Worm (Caenorhabditis elegans) whole organism, young adult: ENCODE results near the gene tpa-1.

Source experiments
- B0019.2 ChIP-seq: fragments of 200-800 bp; sonication (Bioruptor generic); conservative IDR thresholded peaks from 2 replicates; pipeline ENCODE4 v1.3.6; 2022; ENCODE audit warnings: missing genetic modification reagents, missing genetic modification characterization, missing compliant biosample characterization
- B0336.3 ChIP-seq: fragments of 200-800 bp; sonication (Bioruptor generic); IDR thresholded peaks from 2 replicates; pipeline ENCODE4 v1.3.6; 2022; ENCODE audit warnings: missing genetic modification characterization, missing compliant biosample characterization
- C06A6.2 ChIP-seq: fragments of 200-800 bp; sonication (Bioruptor generic); conservative IDR thresholded peaks from 2 replicates; pipeline ENCODE4 v1.3.6; 2022; ENCODE audit warnings: missing genetic modification characterization, missing compliant biosample characterization
- F10E7.11 ChIP-seq: sonication (generic microtip); optimal IDR thresholded peaks from 2 replicates; lab custom pipeline; 2017; ENCODE audit warnings: mild to moderate bottlenecking, missing genetic modification characterization, moderate library complexity, missing compliant biosample characterization
- F23B12.7 ChIP-seq: sonication (generic microtip); optimal IDR thresholded peaks from 2 replicates; lab custom pipeline; 2017; ENCODE audit warnings: missing genetic modification characterization, mild to moderate bottlenecking, missing compliant biosample characterization, antibody characterized with exemption, moderate library complexity; ENCODE audit not compliant: insufficient read depth
- F33H1.4 ChIP-seq: fragments of 200-800 bp; sonication (Bioruptor generic); IDR thresholded peaks from 2 replicates; pipeline ENCODE4 v1.3.6; 2022; ENCODE audit warnings: missing genetic modification reagents, missing genetic modification characterization, missing compliant biosample characterization
- F37B4.10 ChIP-seq: fragments of 200-800 bp; sonication (Bioruptor generic); IDR thresholded peaks from 2 replicates; pipeline ENCODE4 v1.3.6; 2022; ENCODE audit warnings: missing genetic modification characterization, missing compliant biosample characterization
- K12H6.12 ChIP-seq: fragments of 200-800 bp; sonication (Bioruptor generic); optimal IDR thresholded peaks from 2 replicates; lab custom pipeline; 2018; ENCODE audit warnings: mild to moderate bottlenecking, missing genetic modification characterization, missing compliant biosample characterization
- Y53F4B.3 ChIP-seq: fragments of 200-800 bp; sonication (Bioruptor generic); IDR thresholded peaks from 2 replicates; pipeline ENCODE4 v1.3.6; 2022; ENCODE audit warnings: missing genetic modification reagents, missing genetic modification characterization, missing compliant biosample characterization
- Y53G8AR.9 ChIP-seq: fragments of 200-800 bp; sonication (Bioruptor generic); conservative IDR thresholded peaks from 2 replicates; pipeline ENCODE4 v1.3.6; 2022; ENCODE audit warnings: missing genetic modification reagents, missing genetic modification characterization, missing compliant biosample characterization
- Y56A3A.18 ChIP-seq: fragments of 200-800 bp; sonication (Bioruptor generic); IDR thresholded peaks from 2 replicates; pipeline ENCODE4 v1.3.6; 2022; ENCODE audit warnings: missing genetic modification reagents, missing genetic modification characterization, missing compliant biosample characterization
- Y95B8A.8 ChIP-seq: fragments of 200-800 bp; sonication (Bioruptor generic); IDR thresholded peaks from 2 replicates; pipeline ENCODE4 v1.3.6; 2022; ENCODE audit warnings: missing genetic modification reagents, missing genetic modification characterization, missing compliant biosample characterization
- ZK185.1 ChIP-seq: sonication (generic microtip); optimal IDR thresholded peaks from 2 replicates; lab custom pipeline; 2016; ENCODE audit warnings: mild to moderate bottlenecking, missing genetic modification characterization, missing compliant biosample characterization; ENCODE audit not compliant: poor library complexity, severe bottlenecking
- aptf-3 ChIP-seq: fragments of 200-800 bp; sonication (Bioruptor generic); IDR thresholded peaks from 2 replicates; pipeline ENCODE4 v1.3.6; 2022; ENCODE audit warnings: missing genetic modification characterization, missing compliant biosample characterization
- atf-7 ChIP-seq: sonication (generic microtip); optimal IDR thresholded peaks from 2 replicates; lab custom pipeline; 2017; ENCODE audit warnings: mild to moderate bottlenecking, missing genetic modification characterization, missing compliant biosample characterization
- bed-1 ChIP-seq: fragments of 200-800 bp; sonication (Bioruptor generic); IDR thresholded peaks from 2 replicates; pipeline ENCODE4 v1.3.6; 2022; ENCODE audit warnings: missing genetic modification reagents, missing genetic modification characterization, missing compliant biosample characterization
- ccch-3 ChIP-seq: fragments of 200-800 bp; sonication (Bioruptor generic); optimal IDR thresholded peaks from 2 replicates; lab custom pipeline; 2018; ENCODE audit warnings: mild to moderate bottlenecking, missing genetic modification characterization, missing compliant biosample characterization
- cebp-1 ChIP-seq, 2 experiments: fragments of 200-800 bp in 1 of 2; sonication (Bioruptor generic) in 1 of 2; sonication (generic microtip) in 1 of 2; IDR thresholded peaks in 1 of 2; optimal IDR thresholded peaks in 1 of 2; 2 replicates each; pipeline versions ENCODE4 v1.3.6 to Lab custom; 2017 to 2022; ENCODE audit warnings: missing compliant biosample characterization in 2 of 2, missing genetic modification characterization in 2 of 2, mild to moderate bottlenecking in 1 of 2, missing genetic modification reagents in 1 of 2, moderate library complexity in 1 of 2
- ceh-100 ChIP-seq: fragments of 200-800 bp; sonication (Bioruptor generic); IDR thresholded peaks from 2 replicates; pipeline ENCODE4 v1.3.6; 2022; ENCODE audit warnings: missing genetic modification reagents, missing genetic modification characterization, missing compliant biosample characterization
- ceh-40 ChIP-seq: fragments of 200-800 bp; sonication (Bioruptor generic); IDR thresholded peaks from 2 replicates; pipeline ENCODE4 v1.3.6; 2022; ENCODE audit warnings: missing genetic modification characterization, missing compliant biosample characterization
- ceh-79 ChIP-seq: sonication (generic microtip); optimal IDR thresholded peaks from 2 replicates; lab custom pipeline; 2017; ENCODE audit warnings: mild to moderate bottlenecking, missing genetic modification characterization, missing compliant biosample characterization
- dox-1 ChIP-seq: fragments of 200-800 bp; sonication (Bioruptor generic); IDR thresholded peaks from 2 replicates; pipeline ENCODE4 v1.3.6; 2022; ENCODE audit warnings: missing genetic modification reagents, missing genetic modification characterization, missing compliant biosample characterization
- dpl-1 ChIP-seq: fragments of 150-350 bp; optimal IDR thresholded peaks from 2 replicates; lab custom pipeline; 2014; ENCODE audit warnings: missing biosample characterization, missing genetic modification reagents, missing genetic modification characterization
- egl-18 ChIP-seq: fragments of 200-800 bp; sonication (Bioruptor generic); IDR thresholded peaks from 2 replicates; pipeline ENCODE4 v1.3.6; 2022; ENCODE audit warnings: missing genetic modification reagents, missing genetic modification characterization, missing compliant biosample characterization
- egrh-3 ChIP-seq: fragments of 200-800 bp; sonication (Bioruptor generic); IDR thresholded peaks from 2 replicates; pipeline ENCODE4 v1.3.6; 2022; ENCODE audit warnings: missing genetic modification reagents, missing genetic modification characterization, missing compliant biosample characterization
- hlh-26 ChIP-seq: fragments of 200-800 bp; sonication (Bioruptor generic); conservative IDR thresholded peaks from 2 replicates; pipeline ENCODE4 v1.3.6; 2022; ENCODE audit warnings: missing genetic modification reagents, missing genetic modification characterization, missing compliant biosample characterization
- lag-1 ChIP-seq: fragments of 200-800 bp; sonication (Bioruptor generic); IDR thresholded peaks from 2 replicates; pipeline ENCODE4 v1.3.6; 2022; ENCODE audit warnings: missing genetic modification reagents, missing genetic modification characterization, missing compliant biosample characterization
- lin-35 ChIP-seq, 3 experiments: fragments of 150-350 bp in 2 of 3; sonication (generic microtip) in 1 of 3; optimal IDR thresholded peaks; 2 replicates each; lab custom pipeline; 2014 to 2018; ENCODE audit warnings: missing biosample characterization in 3 of 3, missing genetic modification characterization in 3 of 3, missing genetic modification reagents in 3 of 3
- lin-54 ChIP-seq: fragments of 200-800 bp; sonication (Bioruptor generic); optimal IDR thresholded peaks from 2 replicates; lab custom pipeline; 2018; ENCODE audit warnings: mild to moderate bottlenecking, missing genetic modification characterization, missing compliant biosample characterization
- lsl-1 ChIP-seq: fragments of 200-800 bp; sonication (Bioruptor generic); optimal IDR thresholded peaks from 2 replicates; lab custom pipeline; 2018; ENCODE audit warnings: mild to moderate bottlenecking, missing genetic modification characterization, moderate library complexity, missing compliant biosample characterization
- lsy-27 ChIP-seq: sonication (generic microtip); optimal IDR thresholded peaks from 2 replicates; lab custom pipeline; 2017; ENCODE audit warnings: missing genetic modification characterization, mild to moderate bottlenecking, missing compliant biosample characterization, antibody characterized with exemption, missing genotype, borderline replicate concordance; ENCODE audit not compliant: insufficient read depth
- madf-10 ChIP-seq: sonication (generic microtip); optimal IDR thresholded peaks from 2 replicates; lab custom pipeline; 2016; ENCODE audit warnings: mild to moderate bottlenecking, missing genetic modification characterization, missing compliant biosample characterization
- madf-6 ChIP-seq: fragments of 200-800 bp; sonication (Bioruptor generic); IDR thresholded peaks from 2 replicates; pipeline ENCODE4 v1.3.6; 2022; ENCODE audit warnings: missing genetic modification reagents, missing genetic modification characterization, missing compliant biosample characterization
- mes-4 ChIP-seq: sonication (generic microtip); optimal IDR thresholded peaks from 2 replicates; lab custom pipeline; 2016; ENCODE audit warnings: missing genotype, missing genetic modification characterization, missing compliant biosample characterization
- mxl-1 ChIP-seq: sonication (generic microtip); optimal IDR thresholded peaks from 2 replicates; lab custom pipeline; 2016; ENCODE audit warnings: missing genetic modification characterization, missing compliant biosample characterization
- pbrm-1 ChIP-seq: fragments of 200-800 bp; sonication (Bioruptor generic); IDR thresholded peaks from 2 replicates; pipeline ENCODE4 v1.3.6; 2022; ENCODE audit warnings: missing genetic modification reagents, missing genetic modification characterization, missing compliant biosample characterization
- pha-4 ChIP-seq: fragments of 150-350 bp; sonication (generic microtip); optimal IDR thresholded peaks from 2 replicates; lab custom pipeline; 2014; ENCODE audit warnings: missing biosample characterization, missing genetic modification reagents, missing genetic modification characterization
- rpc-1 ChIP-seq, 2 experiments: fragments of 150-350 bp in 1 of 2; sonication (generic microtip) in 1 of 2; optimal IDR thresholded peaks; 2 replicates each; lab custom pipeline; 2014 to 2018; ENCODE audit warnings: missing biosample characterization in 1 of 2, missing genetic modification characterization in 1 of 2, missing genetic modification reagents in 1 of 2, missing genotype in 1 of 2
- snpc-3.4 ChIP-seq: sonication (generic microtip); optimal IDR thresholded peaks from 2 replicates; lab custom pipeline; 2017; ENCODE audit warnings: missing genetic modification characterization, mild to moderate bottlenecking, missing compliant biosample characterization, antibody characterized with exemption, moderate library complexity, missing genotype, missing genetic modification reagents
- somi-1 ChIP-seq: fragments of 200-800 bp; sonication (Bioruptor generic); optimal IDR thresholded peaks from 2 replicates; lab custom pipeline; 2018; ENCODE audit warnings: mild to moderate bottlenecking, missing genetic modification characterization, missing compliant biosample characterization
- tbp1 ChIP-seq: fragments of 200-800 bp; sonication (Bioruptor generic); optimal IDR thresholded peaks from 2 replicates; lab custom pipeline; 2018; ENCODE audit warnings: mild to moderate bottlenecking, missing genetic modification characterization, missing compliant biosample characterization
- tlf-1 ChIP-seq: fragments of 200-800 bp; sonication (Bioruptor generic); optimal IDR thresholded peaks from 2 replicates; lab custom pipeline; 2018; ENCODE audit warnings: mild to moderate bottlenecking, missing genetic modification characterization, missing compliant biosample characterization
- zfh-2 ChIP-seq: fragments of 200-800 bp; sonication (Bioruptor generic); conservative IDR thresholded peaks from 2 replicates; pipeline ENCODE4 v1.3.6; 2022; ENCODE audit warnings: missing genetic modification reagents, missing genetic modification characterization, missing compliant biosample characterization
- ztf-25 ChIP-seq: fragments of 200-800 bp; sonication (Bioruptor generic); IDR thresholded peaks from 2 replicates; pipeline ENCODE4 v1.3.6; 2022; ENCODE audit warnings: missing genetic modification reagents, missing genetic modification characterization, missing compliant biosample characterization
- ztf-3 ChIP-seq: fragments of 200-800 bp; sonication (Bioruptor generic); optimal IDR thresholded peaks from 2 replicates; lab custom pipeline; 2018; ENCODE audit warnings: mild to moderate bottlenecking, missing genetic modification characterization, missing compliant biosample characterization

Gene tpa-1

DNA sequence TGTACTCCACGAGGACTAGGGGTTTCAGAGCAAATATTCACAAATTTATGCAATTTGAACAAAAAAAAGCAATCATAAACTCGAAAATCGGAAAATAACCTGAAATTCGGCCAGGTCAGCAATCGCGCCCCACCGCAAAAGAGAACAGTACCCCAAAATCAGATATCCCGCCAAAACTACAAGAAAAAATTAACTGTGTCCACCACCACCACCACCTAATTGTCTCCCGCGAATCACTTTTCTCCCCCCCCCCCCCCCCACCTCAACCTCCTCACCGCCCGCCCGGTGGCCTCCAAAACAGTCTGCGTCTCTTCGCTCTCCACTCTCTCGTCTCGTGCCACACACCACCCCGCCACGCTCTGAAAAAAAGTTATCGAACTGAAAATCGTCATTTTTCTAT, 36.7 kb downstream of the tpa-1 start (continued):
- TF ChIP-seq F23B12.7 (no peak), ceh-79 (tag; lab: Kevin White, UChicago) (no peak), lag-1 (GFP tag; lab: Robert Waterston, UW) (no peak), dox-1 (GFP tag; lab: Robert Waterston, UW) (peak; percentile 46), Y95B8A.8 (GFP tag; lab: Robert Waterston, UW) (no peak), ztf-3 (GFP tag; lab: Kevin White, UChicago) (no peak), snpc-3.4 (tag; lab: Kevin White, UChicago) (no peak), Y53G8AR.9 (GFP tag; lab: Robert Waterston, UW) (no peak), Y53F4B.3 (no peak), ztf-25 (GFP tag; lab: Robert Waterston, UW) (no peak), egl-18 (no peak), F10E7.11 (no peak), dpl-1 (GFP tag; lab: Kevin White, UChicago) (no peak), egrh-3 (GFP tag; lab: Robert Waterston, UW) (peak; percentile 97), mxl-1 (no peak), F37B4.10 (GFP tag; lab: Robert Waterston, UW) (no peak), ceh-40 (no peak), hlh-26 (GFP tag; lab: Robert Waterston, UW) (no peak), zfh-2 (GFP tag; lab: Robert Waterston, UW) (peak; percentile 95), ccch-3 (GFP tag; lab: Kevin White, UChicago) (no peak), ZK185.1 (tag; lab: Kevin White, UChicago) (no peak), cebp-1 (GFP tag; IDR thresholded peaks at IDR 0.05; lab: Robert Waterston, UW) (no peak), cebp-1 (tag; optimal IDR thresholded peaks at IDR 0.05; lab: Kevin White, UChicago) (peak; percentile 10), tbp1 (GFP tag; lab: Kevin White, UChicago) (no peak), K12H6.12 (no peak), B0019.2 (GFP tag; lab: Robert Waterston, UW) (no peak), Y56A3A.18 (GFP tag; lab: Robert Waterston, UW) (no peak), somi-1 (GFP tag; lab: Kevin White, UChicago) (no peak), pha-4 (tag; lab: Kevin White, UChicago) (no peak), rpc-1 (optimal IDR thresholded peaks at IDR 0.05; lab: Kevin White, UChicago) (no peak), rpc-1 (tag; optimal IDR thresholded peaks at IDR 0.05; lab: Kevin White, UChicago) (no peak), mes-4 (tag; lab: Kevin White, UChicago) (no peak), lsy-27 (tag; lab: Kevin White, UChicago) (no peak), madf-6 (peak; percentile 68), aptf-3 (GFP tag; lab: Robert Waterston, UW) (no peak), B0336.3 (0 out of 2 replicates have a peak, but pooled peaks have one; percentile 18), lin-54 (GFP tag; lab: Kevin White, UChicago) (no peak), ceh-100 (no peak), pbrm-1 (GFP tag; lab: Robert Waterston, UW) (no peak), tlf-1 (GFP tag; lab: Kevin White, UChicago) (no peak), lsl-1 (GFP tag; lab: Kevin White, UChicago) (peak; percentile 41), C06A6.2 (GFP tag; lab: Robert Waterston, UW) (no peak), F33H1.4 (GFP tag; lab: Robert Waterston, UW) (no peak), bed-1 (no peak), atf-7 (no peak), lin-35 (GFP tag; optimal IDR thresholded peaks at IDR 0.05; lab: Kevin White, UChicago) (no peak), madf-10 (tag; lab: Kevin White, UChicago) (no peak)
